Worm (Caenorhabditis elegans) whole organism, young adult: ENCODE data around the gene ZK856.5.

Experiments
- F10E7.11 ChIP-seq: sonication (generic microtip); optimal IDR thresholded peaks from 2 replicates; lab custom pipeline; 2017; ENCODE audit warnings: mild to moderate bottlenecking, missing genetic modification characterization, moderate library complexity, missing compliant biosample characterization
- aptf-2 ChIP-seq: fragments of 200-800 bp; sonication (Bioruptor generic); conservative IDR thresholded peaks from 2 replicates; pipeline ENCODE4 v1.3.6; 2022; ENCODE audit warnings: missing genetic modification reagents, missing genetic modification characterization, missing compliant biosample characterization
- let-526 ChIP-seq: fragments of 200-800 bp; sonication (Bioruptor generic); IDR thresholded peaks from 2 replicates; pipeline ENCODE4 v1.3.6; 2022; ENCODE audit warnings: missing genetic modification reagents, missing genetic modification characterization, missing compliant biosample characterization
- xnd-1 ChIP-seq: sonication (generic microtip); optimal IDR thresholded peaks from 2 replicates; lab custom pipeline; 2016; ENCODE audit warnings: missing genotype, missing genetic modification reagents, missing genetic modification characterization, missing compliant biosample characterization
- ztf-6 ChIP-seq: fragments of 200-800 bp; sonication (Bioruptor generic); IDR thresholded peaks from 2 replicates; pipeline ENCODE4 v1.3.6; 2022; ENCODE audit warnings: missing genetic modification reagents, missing genetic modification characterization, missing compliant biosample characterization

ce11 chrV:10204863-10205338, 15.0 kb upstream of the ZK856.5 start, which contains the start of the genes ZK856.19 and ZK856.11:
- no peak for TF ChIP-seq xnd-1 (tag; lab: Kevin White, UChicago)
- no peak for TF ChIP-seq let-526 (GFP tag; lab: Robert Waterston, UW)
- TF ChIP-seq aptf-2, result no peak
- no peak for TF ChIP-seq F10E7.11 (tag; lab: Kevin White, UChicago)
- TF ChIP-seq ztf-6 (GFP tag; lab: Robert Waterston, UW), result no peak
